Worm (Caenorhabditis elegans): ENCODE data around the gene ZK1320.13.

- TF ChIP-seq ztf-11 (tag; optimal IDR thresholded peaks at IDR 0.05), result no peak
- TF ChIP-seq zip-11 (GFP tag; IDR thresholded peaks at IDR 0.05), result no peak
- no peak for TF ChIP-seq T20F7.1 (GFP tag; optimal IDR thresholded peaks at IDR 0.05)
These were observed 25.0 kb upstream of the ZK1320.13 start, which contains the start of gene ZK1307.1 for ce11 chrII:9655530-9656139.
